Worm (Caenorhabditis elegans): ENCODE measurements around the gene ctf-4.

- TF ChIP-seq lin-11 (tag; optimal IDR thresholded peaks at IDR 0.05) (no peak), npax-4 (tag; optimal IDR thresholded peaks at IDR 0.05) (no peak), ztf-16 (tag; optimal IDR thresholded peaks at IDR 0.05) (no peak)
These were observed 2.4 kb upstream of the ctf-4 start for ce11 chrV:10967594-10968273.
